Fruit fly (Drosophila melanogaster) whole organism, embryonic: ENCODE data around the gene CG31365.

Experiments
- Atf6 ChIP-seq: fragments of 200-800 bp; sonication (Bioruptor generic); IDR thresholded peaks from 2 replicates; pipeline ENCODE4 v1.3.6; 2022; ENCODE audit warnings: missing biosample characterization, missing genetic modification characterization
- CG12659 ChIP-seq: fragments of 200-800 bp; sonication (Bioruptor generic); optimal IDR thresholded peaks from 3 replicates; lab custom pipeline; 2017; ENCODE audit warnings: mild to moderate bottlenecking, missing biosample characterization, missing genetic modification reagents, missing genetic modification characterization
- CG12769 ChIP-seq: fragments of 200-800 bp; sonication (Bioruptor generic); optimal IDR thresholded peaks from 2 replicates; lab custom pipeline; 2019; ENCODE audit warnings: missing biosample characterization, mild to moderate bottlenecking, missing genetic modification characterization, moderate library complexity
- CG14050 ChIP-seq: fragments of 200-800 bp; sonication (Bioruptor generic); IDR thresholded peaks from 3 replicates; pipeline ENCODE4 v1.3.6; 2022; ENCODE audit warnings: missing biosample characterization, missing genetic modification characterization
- CG1529 ChIP-seq: fragments of 200-800 bp; sonication (Bioruptor generic); optimal IDR thresholded peaks from 3 replicates; lab custom pipeline; 2018; ENCODE audit warnings: missing biosample characterization, missing genetic modification characterization
- CG15514 ChIP-seq: fragments of 200-800 bp; sonication (Bioruptor generic); optimal IDR thresholded peaks from 3 replicates; lab custom pipeline; 2017; ENCODE audit warnings: missing biosample characterization, missing genetic modification characterization, mild to moderate bottlenecking, moderate library complexity, missing genetic modification reagents
- CG16779 ChIP-seq: fragments of 200-800 bp; sonication (Bioruptor generic); IDR thresholded peaks from 2 replicates; pipeline ENCODE4 v1.3.6; 2022; ENCODE audit warnings: missing biosample characterization, missing genetic modification characterization
- CG17361 ChIP-seq: fragments of 200-800 bp; sonication (Bioruptor generic); IDR thresholded peaks from 3 replicates; pipeline ENCODE4 v1.3.6; 2022; ENCODE audit warnings: missing biosample characterization, missing genetic modification characterization
- CG2712 ChIP-seq: fragments of 200-800 bp; optimal IDR thresholded peaks from 3 replicates; lab custom pipeline; 2019; ENCODE audit warnings: missing biosample characterization, mild to moderate bottlenecking, missing genetic modification characterization, moderate library complexity
- CG30403 ChIP-seq: fragments of 200-800 bp; sonication (Bioruptor generic); optimal IDR thresholded peaks from 3 replicates; lab custom pipeline; 2016; ENCODE audit warnings: missing biosample characterization, missing genetic modification characterization
- CG4404 ChIP-seq: fragments of 200-800 bp; sonication (Bioruptor generic); IDR thresholded peaks from 2 replicates; pipeline ENCODE4 v1.3.6; 2022; ENCODE audit warnings: missing biosample characterization, missing genetic modification characterization
- CG6765 ChIP-seq: fragments of 200-800 bp; sonication (Bioruptor generic); optimal IDR thresholded peaks from 3 replicates; lab custom pipeline; 2017; ENCODE audit warnings: missing biosample characterization, mild to moderate bottlenecking, missing genetic modification characterization
- CG6813 ChIP-seq: fragments of 200-800 bp; sonication (Bioruptor generic); optimal IDR thresholded peaks from 2 replicates; lab custom pipeline; 2017; ENCODE audit warnings: missing biosample characterization, missing genetic modification characterization, mild to moderate bottlenecking, moderate library complexity, missing genetic modification reagents
- CG7372 ChIP-seq: fragments of 200-800 bp; sonication (Bioruptor generic); IDR thresholded peaks from 2 replicates; pipeline ENCODE4 v1.3.6; 2022; ENCODE audit warnings: missing biosample characterization, missing genetic modification characterization
- CG7839 ChIP-seq: fragments of 200-800 bp; sonication (Bioruptor generic); optimal IDR thresholded peaks from 3 replicates; lab custom pipeline; 2018; ENCODE audit warnings: missing biosample characterization, mild to moderate bottlenecking, missing genetic modification characterization, moderate library complexity
- CG8478 ChIP-seq: fragments of >200 bp; optimal IDR thresholded peaks from 2 replicates; lab custom pipeline; 2018
- CG9215 ChIP-seq: fragments of 200-800 bp; sonication (Bioruptor generic); IDR thresholded peaks from 2 replicates; pipeline ENCODE4 v1.3.6; 2022; ENCODE audit warnings: missing biosample characterization, missing genetic modification characterization
- CG9727 ChIP-seq: fragments of 200-800 bp; sonication (Bioruptor generic); optimal IDR thresholded peaks from 3 replicates; lab custom pipeline; 2017; ENCODE audit warnings: missing biosample characterization, mild to moderate bottlenecking, missing genetic modification characterization
- Dbx ChIP-seq: fragments of 200-800 bp; sonication (Bioruptor generic); IDR thresholded peaks from 3 replicates; pipeline ENCODE4 v1.3.6; 2022; ENCODE audit warnings: missing biosample characterization, missing genetic modification characterization
- Doc3 ChIP-seq: fragments of 200-800 bp; sonication (Bioruptor generic); IDR thresholded peaks from 3 replicates; pipeline ENCODE4 v1.3.6; 2022; ENCODE audit warnings: missing biosample characterization, missing genetic modification characterization; ENCODE audit not compliant: partially characterized antibody
- E2f1 ChIP-seq: fragments of 200-800 bp; sonication (Bioruptor generic); IDR thresholded peaks from 2 replicates; pipeline ENCODE4 v1.3.6; 2022; ENCODE audit warnings: missing biosample characterization, missing genetic modification characterization
- Ets97D ChIP-seq: fragments of 200-800 bp; sonication (Bioruptor generic); optimal IDR thresholded peaks from 3 replicates; lab custom pipeline; 2016; ENCODE audit warnings: missing biosample characterization, missing genetic modification characterization
- Fer3 ChIP-seq: fragments of 200-800 bp; sonication (Bioruptor generic); optimal IDR thresholded peaks from 2 replicates; lab custom pipeline; 2018; ENCODE audit warnings: missing biosample characterization, mild to moderate bottlenecking, missing genetic modification characterization, moderate library complexity
- H2.0 ChIP-seq: fragments of 200-800 bp; sonication (Bioruptor generic); IDR thresholded peaks from 2 replicates; pipeline ENCODE4 v1.3.6; 2022; ENCODE audit warnings: missing biosample characterization, missing genetic modification characterization
- Hey ChIP-seq: fragments of 200-800 bp; sonication (Bioruptor generic); optimal IDR thresholded peaks from 3 replicates; lab custom pipeline; 2018; ENCODE audit warnings: missing biosample characterization, mild to moderate bottlenecking, missing genetic modification characterization
- HmgZ ChIP-seq: fragments of 200-800 bp; sonication (Bioruptor generic); optimal IDR thresholded peaks from 2 replicates; lab custom pipeline; 2018; ENCODE audit warnings: missing biosample characterization, mild to moderate bottlenecking, missing genetic modification characterization
- Hmr ChIP-seq: fragments of 200-800 bp; sonication (Bioruptor generic); optimal IDR thresholded peaks from 3 replicates; lab custom pipeline; 2017; ENCODE audit warnings: mild to moderate bottlenecking, missing biosample characterization, missing genetic modification reagents, missing genetic modification characterization
- Hr51 ChIP-seq, 2 experiments: fragments of 200-800 bp; sonication (Bioruptor generic); optimal IDR thresholded peaks; 2 replicates in 1 of 2; 3 replicates in 1 of 2; lab custom pipeline; 2016 to 2018; ENCODE audit warnings: missing biosample characterization in 2 of 2, missing genetic modification characterization in 2 of 2, mild to moderate bottlenecking in 1 of 2, moderate library complexity in 1 of 2
- MTF-1 ChIP-seq: fragments of 200-800 bp; sonication (Bioruptor generic); optimal IDR thresholded peaks from 2 replicates; lab custom pipeline; 2018; ENCODE audit warnings: missing biosample characterization, mild to moderate bottlenecking, missing genetic modification characterization, borderline replicate concordance
- Meics ChIP-seq: fragments of 200-800 bp; sonication (Bioruptor generic); optimal IDR thresholded peaks from 2 replicates; lab custom pipeline; 2017; ENCODE audit warnings: missing biosample characterization, mild to moderate bottlenecking, missing genetic modification characterization
- Sox100B ChIP-seq: fragments of 200-800 bp; sonication (Bioruptor generic); optimal IDR thresholded peaks from 3 replicates; lab custom pipeline; 2018; ENCODE audit warnings: missing biosample characterization, mild to moderate bottlenecking, missing genetic modification characterization
- TFAM ChIP-seq: fragments of 200-800 bp; sonication (Bioruptor generic); optimal IDR thresholded peaks from 2 replicates; lab custom pipeline; 2017; ENCODE audit warnings: missing biosample characterization, missing genetic modification characterization, inconsistent platforms
- Xrp1 ChIP-seq: fragments of 200-800 bp; sonication (Bioruptor generic); IDR thresholded peaks from 2 replicates; pipeline ENCODE4 v1.3.6; 2022; ENCODE audit warnings: missing biosample characterization, missing genetic modification characterization
- btn ChIP-seq: fragments of 200-800 bp; sonication (Bioruptor generic); optimal IDR thresholded peaks from 2 replicates; lab custom pipeline; 2016; ENCODE audit warnings: missing biosample characterization, missing genetic modification characterization
- chn ChIP-seq: fragments of 200-800 bp; sonication (Bioruptor generic); optimal IDR thresholded peaks from 2 replicates; lab custom pipeline; 2016; ENCODE audit warnings: missing biosample characterization, missing genetic modification characterization
- corto ChIP-seq: fragments of 200-800 bp; sonication (Bioruptor generic); optimal IDR thresholded peaks from 2 replicates; lab custom pipeline; 2016; ENCODE audit warnings: missing biosample characterization, mild to moderate bottlenecking, missing genetic modification characterization, moderate library complexity
- cwo ChIP-seq: fragments of 200-800 bp; sonication (Bioruptor generic); optimal IDR thresholded peaks from 3 replicates; lab custom pipeline; 2017; ENCODE audit warnings: missing biosample characterization, missing genetic modification characterization, mild to moderate bottlenecking, moderate library complexity, missing genetic modification reagents
- en ChIP-seq: fragments of 200-800 bp; sonication (Bioruptor generic); optimal IDR thresholded peaks from 2 replicates; lab custom pipeline; 2016; ENCODE audit warnings: missing biosample characterization, missing genetic modification characterization
- fd3F ChIP-seq: fragments of 200-800 bp; sonication (Bioruptor generic); optimal IDR thresholded peaks from 2 replicates; lab custom pipeline; 2018; ENCODE audit warnings: missing biosample characterization, mild to moderate bottlenecking, missing genetic modification characterization, moderate library complexity
- gce ChIP-seq: fragments of 200-800 bp; sonication (Bioruptor generic); IDR thresholded peaks from 3 replicates; pipeline ENCODE4 v1.3.6; 2022; ENCODE audit warnings: missing biosample characterization, missing genetic modification characterization
- gem ChIP-seq: fragments of 200-800 bp; sonication (Bioruptor generic); optimal IDR thresholded peaks from 2 replicates; lab custom pipeline; 2019; ENCODE audit warnings: missing biosample characterization, mild to moderate bottlenecking, missing genetic modification characterization, moderate library complexity
- grn ChIP-seq: fragments of 200-800 bp; sonication (Bioruptor generic); optimal IDR thresholded peaks from 3 replicates; lab custom pipeline; 2017; ENCODE audit warnings: missing biosample characterization, missing genetic modification characterization
- ind ChIP-seq: fragments of 200-800 bp; sonication (Bioruptor generic); optimal IDR thresholded peaks from 3 replicates; lab custom pipeline; 2016; ENCODE audit warnings: missing biosample characterization, missing genetic modification characterization
- insv ChIP-seq, 2 experiments: fragments of 200-800 bp; sonication (Bioruptor generic); optimal IDR thresholded peaks; 3 replicates each; lab custom pipeline; 2016 to 2018; ENCODE audit warnings: missing biosample characterization in 2 of 2, missing genetic modification characterization in 2 of 2
- mam ChIP-seq: fragments of 200-800 bp; sonication (Bioruptor generic); optimal IDR thresholded peaks from 3 replicates; lab custom pipeline; 2016; ENCODE audit warnings: missing biosample characterization, missing genetic modification characterization
- p53 ChIP-seq: fragments of 200-800 bp; sonication (Bioruptor generic); optimal IDR thresholded peaks from 2 replicates; lab custom pipeline; 2016; ENCODE audit warnings: missing biosample characterization, missing genetic modification characterization
- phol ChIP-seq: fragments of 200-800 bp; sonication (Bioruptor generic); optimal IDR thresholded peaks from 3 replicates; lab custom pipeline; 2018; ENCODE audit warnings: missing biosample characterization, mild to moderate bottlenecking, missing genetic modification characterization, moderate library complexity
- row ChIP-seq: fragments of 200-800 bp; sonication (Bioruptor generic); IDR thresholded peaks from 3 replicates; pipeline ENCODE4 v1.3.6; 2022; ENCODE audit warnings: missing biosample characterization, missing genetic modification characterization
- run ChIP-seq: fragments of 200-800 bp; sonication (Bioruptor generic); optimal IDR thresholded peaks from 3 replicates; lab custom pipeline; 2018; ENCODE audit warnings: missing biosample characterization, mild to moderate bottlenecking, missing genetic modification characterization
- sens-2 ChIP-seq: fragments of 200-800 bp; sonication (Bioruptor generic); IDR thresholded peaks from 2 replicates; pipeline ENCODE4 v1.3.6; 2022; ENCODE audit warnings: missing biosample characterization, missing genetic modification characterization
- slbo ChIP-seq: fragments of 200-800 bp; sonication (Bioruptor generic); IDR thresholded peaks from 2 replicates; pipeline ENCODE4 v1.3.6; 2022; ENCODE audit warnings: missing biosample characterization, missing genetic modification characterization
- ssp ChIP-seq: fragments of 200-800 bp; sonication (Bioruptor generic); IDR thresholded peaks from 2 replicates; pipeline ENCODE4 v1.3.6; 2022; ENCODE audit warnings: missing biosample characterization, missing genetic modification characterization

The CG31365 gene

DNA sequence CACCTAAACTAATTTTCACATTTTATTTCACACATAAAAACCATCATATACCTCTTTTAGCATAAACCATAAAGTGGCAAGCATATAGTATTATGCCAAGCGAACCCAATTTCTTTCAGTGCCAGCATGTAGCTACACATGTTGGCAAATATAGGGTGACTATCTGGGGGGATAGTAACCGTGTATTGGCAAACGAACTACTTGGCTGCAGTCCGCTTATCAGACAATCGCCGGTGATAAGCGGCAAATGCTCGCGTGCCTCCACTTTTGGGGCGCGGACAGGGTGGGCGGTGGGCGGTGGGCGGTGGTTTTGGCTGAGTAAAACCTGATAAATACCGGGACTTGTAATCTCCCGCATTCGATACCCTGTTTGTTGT lies 13.4 kb upstream of the CG31365 start (continued):
- TF ChIP-seq CG15514 (GFP tag; lab: Kevin White, UChicago) (no peak), CG2712 (no peak), Hey (tag; lab: Kevin White, UChicago) (peak; percentile 79), CG30403 (GFP tag; lab: Kevin White, UChicago) (peak; percentile 10), phol (tag; lab: Kevin White, UChicago) (no peak), CG12659 (GFP tag; lab: Kevin White, UChicago) (no peak), CG9727 (peak; percentile 21), Fer3 (tag; lab: Kevin White, UChicago) (no peak), gem (tag; lab: Kevin White, UChicago) (peak; percentile 19), H2.0 (GFP tag; lab: Robert Waterston, UW) (no peak), chn (GFP tag; lab: Kevin White, UChicago) (no peak), CG9215 (GFP tag; lab: Robert Waterston, UW) (0 out of 2 replicates have a peak, but pooled peaks have one; percentile 33), Dbx (GFP tag; lab: Robert Waterston, UW) (0 out of 3 replicates have a peak, but pooled peaks have one; percentile 23), fd3F (GFP tag; lab: Kevin White, UChicago) (no peak), Ets97D (GFP tag; lab: Kevin White, UChicago) (no peak), grn (GFP tag; lab: Kevin White, UChicago) (peak; percentile 53), Sox100B (GFP tag; lab: Kevin White, UChicago) (no peak), en (no peak), CG6765 (no peak), MTF-1 (no peak), gce (no peak), CG12769 (tag; lab: Kevin White, UChicago) (peak; percentile 36), ssp (GFP tag; lab: Robert Waterston, UW) (no peak), slbo (GFP tag; lab: Robert Waterston, UW) (peak; percentile 41; the same call in 1 of the 2 replicates), CG4404 (no peak), mam (GFP tag; lab: Kevin White, UChicago) (peak; percentile 2), CG16779 (GFP tag; lab: Robert Waterston, UW) (no peak), Doc3 (GFP tag; lab: Robert Waterston, UW) (no peak), CG8478 (lab: Kevin White, UChicago) (no peak), TFAM (GFP tag; lab: Kevin White, UChicago) (no peak), ind (peak; percentile 6), Meics (GFP tag; lab: Kevin White, UChicago) (peak; percentile 26), HmgZ (tag; lab: Kevin White, UChicago) (no peak), row (peak; percentile 50; the same call in 2 of the 3 replicates), corto (GFP tag; lab: Kevin White, UChicago) (no peak), Hr51 (GFP tag; optimal IDR thresholded peaks at IDR 0.05; lab: Kevin White, UChicago) (no peak), sens-2 (GFP tag; lab: Robert Waterston, UW) (no peak), run (tag; lab: Kevin White, UChicago) (no peak), btn (GFP tag; lab: Kevin White, UChicago) (no peak), Xrp1 (no peak), Hmr (GFP tag; lab: Kevin White, UChicago) (peak; percentile 12), E2f1 (GFP tag; lab: Robert Waterston, UW) (0 out of 2 replicates have a peak, but pooled peaks have one; percentile 16), cwo (GFP tag; lab: Kevin White, UChicago) (peak; percentile 84), CG7372 (no peak), CG1529 (GFP tag; lab: Kevin White, UChicago) (no peak), insv (GFP tag; optimal IDR thresholded peaks at IDR 0.05; lab: Kevin White, UChicago) (no peak), CG14050 (GFP tag; lab: Robert Waterston, UW) (no peak), p53 (no peak), CG17361 (GFP tag; lab: Robert Waterston, UW) (no peak), CG6813 (GFP tag; lab: Kevin White, UChicago) (peak; percentile 20), Atf6 (GFP tag; lab: Robert Waterston, UW) (no peak), CG7839 (tag; lab: Kevin White, UChicago) (no peak)
